Worm (Caenorhabditis elegans) whole organism, late embryonic: ENCODE measurements around the gene set-16.

Source experiments
- ahr-1 ChIP-seq: sonication (generic microtip); optimal IDR thresholded peaks from 2 replicates; lab custom pipeline; 2016; ENCODE audit warnings: missing genetic modification characterization, missing compliant biosample characterization
- ama-1 ChIP-seq: fragments of 150-350 bp; optimal IDR thresholded peaks from 2 replicates; lab custom pipeline; 2014
- ceh-24 ChIP-seq: sonication (generic microtip); optimal IDR thresholded peaks from 2 replicates; lab custom pipeline; 2016; ENCODE audit warnings: mild to moderate bottlenecking, missing genetic modification characterization, missing compliant biosample characterization
- dve-1 ChIP-seq: sonication (generic microtip); optimal IDR thresholded peaks from 2 replicates; lab custom pipeline; 2017; ENCODE audit warnings: antibody characterized with exemption, mild to moderate bottlenecking, missing genetic modification characterization, missing compliant biosample characterization
- ets-4 ChIP-seq: sonication (generic microtip); optimal IDR thresholded peaks from 2 replicates; lab custom pipeline; 2016; ENCODE audit warnings: missing genetic modification characterization, missing compliant biosample characterization
- fax-1 ChIP-seq: sonication (generic microtip); optimal IDR thresholded peaks from 2 replicates; lab custom pipeline; 2016; ENCODE audit warnings: missing genotype, missing genetic modification characterization, missing compliant biosample characterization
- hlh-13 ChIP-seq: fragments of 200-800 bp; sonication (Bioruptor generic); optimal IDR thresholded peaks from 2 replicates; lab custom pipeline; 2018; ENCODE audit warnings: mild to moderate bottlenecking, missing genetic modification characterization, missing compliant biosample characterization
- pag-3 ChIP-seq: sonication (generic microtip); optimal IDR thresholded peaks from 2 replicates; lab custom pipeline; 2016; ENCODE audit warnings: missing compliant biosample characterization, missing genetic modification characterization, borderline replicate concordance
- pha-4 ChIP-seq: fragments of 150-350 bp; optimal IDR thresholded peaks from 2 replicates; lab custom pipeline; 2018; ENCODE audit warnings: missing biosample characterization, missing genetic modification reagents, missing genetic modification characterization
- pqm-1 ChIP-seq: sonication (generic microtip); optimal IDR thresholded peaks from 2 replicates; lab custom pipeline; 2016; ENCODE audit warnings: missing genetic modification characterization, missing compliant biosample characterization
- rnt-1 ChIP-seq: sonication (generic microtip); optimal IDR thresholded peaks from 2 replicates; lab custom pipeline; 2016; ENCODE audit warnings: missing genetic modification characterization, missing compliant biosample characterization
- unc-55 ChIP-seq: sonication (generic microtip); optimal IDR thresholded peaks from 2 replicates; lab custom pipeline; 2017; ENCODE audit warnings: missing biosample characterization, missing genetic modification reagents, missing genetic modification characterization

ce11 chrIII:13659028-13659427 is 15.3 kb downstream of the set-16 start:
- TF ChIP-seq dve-1 (tag; lab: Kevin White, UChicago) (no peak), rnt-1 (tag; lab: Kevin White, UChicago) (no peak), ama-1 (lab: Kevin White, UChicago) (no peak), unc-55 (peak; percentile 33), ceh-24 (tag; lab: Kevin White, UChicago) (no peak), ets-4 (tag; lab: Kevin White, UChicago) (no peak), pag-3 (tag; lab: Kevin White, UChicago) (no peak), ahr-1 (tag; lab: Kevin White, UChicago) (no peak), pqm-1 (no peak), pha-4 (tag; lab: Kevin White, UChicago) (no peak), fax-1 (tag; lab: Kevin White, UChicago) (no peak), hlh-13 (GFP tag; lab: Kevin White, UChicago) (no peak)
